Fruit fly (Drosophila melanogaster) whole organism, pupa: Measurements from ENCODE around the gene CG15923.

Source experiments
- CG10348 ChIP-seq: fragments of 200-800 bp; sonication (Bioruptor generic); IDR thresholded peaks from 2 replicates; pipeline ENCODE4 v1.3.6; 2022; ENCODE audit warnings: missing biosample characterization, missing genetic modification characterization
- CG12605 ChIP-seq: fragments of 200-800 bp; sonication (Bioruptor generic); IDR thresholded peaks from 2 replicates; pipeline ENCODE4 v1.3.6; 2022; ENCODE audit warnings: missing biosample characterization, missing genetic modification characterization
- CG13204 ChIP-seq: fragments of 200-800 bp; sonication (Bioruptor generic); optimal IDR thresholded peaks from 2 replicates; lab custom pipeline; 2018; ENCODE audit warnings: missing biosample characterization, mild to moderate bottlenecking, missing genetic modification characterization, moderate library complexity
- CG14655 ChIP-seq: fragments of 200-800 bp; sonication (Bioruptor generic); optimal IDR thresholded peaks from 3 replicates; lab custom pipeline; 2017; ENCODE audit warnings: mild to moderate bottlenecking, missing biosample characterization, missing genetic modification reagents, missing genetic modification characterization
- CG15710 ChIP-seq: fragments of 200-800 bp; sonication (Bioruptor generic); optimal IDR thresholded peaks from 2 replicates; lab custom pipeline; 2018; ENCODE audit warnings: missing biosample characterization, mild to moderate bottlenecking, missing genetic modification characterization, moderate library complexity
- CG17806 ChIP-seq: fragments of 200-800 bp; sonication (Bioruptor generic); optimal IDR thresholded peaks from 2 replicates; lab custom pipeline; 2018; ENCODE audit warnings: missing biosample characterization, mild to moderate bottlenecking, missing genetic modification characterization, moderate library complexity
- CG32121 ChIP-seq: fragments of 200-800 bp; sonication (Bioruptor generic); IDR thresholded peaks from 2 replicates; pipeline ENCODE4 v1.3.6; 2022; ENCODE audit warnings: missing biosample characterization, missing genetic modification characterization
- CG34367 ChIP-seq: fragments of 200-800 bp; sonication (Bioruptor generic); optimal IDR thresholded peaks from 2 replicates; lab custom pipeline; 2018; ENCODE audit warnings: missing biosample characterization, mild to moderate bottlenecking, missing genetic modification characterization
- CG4496 ChIP-seq: fragments of 200-800 bp; sonication (Bioruptor generic); IDR thresholded peaks from 3 replicates; pipeline ENCODE4 v1.3.6; 2022; ENCODE audit warnings: missing biosample characterization, missing genetic modification characterization
- CG8159 ChIP-seq: fragments of 200-800 bp; sonication (Bioruptor generic); optimal IDR thresholded peaks from 3 replicates; lab custom pipeline; 2018; ENCODE audit warnings: missing biosample characterization, mild to moderate bottlenecking, missing genetic modification characterization, moderate library complexity
- CG9948 ChIP-seq: fragments of 200-800 bp; sonication (Bioruptor generic); optimal IDR thresholded peaks from 2 replicates; lab custom pipeline; 2018; ENCODE audit warnings: missing biosample characterization, mild to moderate bottlenecking, missing genetic modification characterization, moderate library complexity
- D1 ChIP-seq: fragments of 200-800 bp; sonication (Bioruptor generic); optimal IDR thresholded peaks from 2 replicates; lab custom pipeline; 2018; ENCODE audit warnings: missing biosample characterization, mild to moderate bottlenecking, missing genetic modification characterization, moderate library complexity
- EcR ChIP-seq: fragments of 200-800 bp; sonication (Bioruptor generic); optimal IDR thresholded peaks from 3 replicates; lab custom pipeline; 2019; ENCODE audit warnings: missing biosample characterization, missing genetic modification characterization, mild to moderate bottlenecking, moderate library complexity, missing genetic modification reagents
- Ets98B ChIP-seq: fragments of 200-800 bp; sonication (Bioruptor generic); IDR thresholded peaks from 2 replicates; pipeline ENCODE4 v1.3.6; 2022; ENCODE audit warnings: missing biosample characterization, missing genetic modification characterization
- Pif1A ChIP-seq: fragments of 200-800 bp; sonication (Bioruptor generic); optimal IDR thresholded peaks from 3 replicates; lab custom pipeline; 2016; ENCODE audit warnings: missing biosample characterization, missing genetic modification characterization
- Pif1B ChIP-seq: fragments of 200-800 bp; sonication (Bioruptor generic); optimal IDR thresholded peaks from 3 replicates; lab custom pipeline; 2016; ENCODE audit warnings: missing biosample characterization, missing genetic modification characterization
- Snoo ChIP-seq: fragments of 200-800 bp; sonication (Bioruptor generic); optimal IDR thresholded peaks from 3 replicates; lab custom pipeline; 2017; ENCODE audit warnings: missing biosample characterization, mild to moderate bottlenecking, missing genetic modification characterization, inconsistent platforms
- fd96Ca ChIP-seq: fragments of 200-800 bp; sonication (Bioruptor generic); IDR thresholded peaks from 3 replicates; pipeline ENCODE4 v1.3.6; 2022; ENCODE audit warnings: missing biosample characterization, missing genetic modification characterization
- gl ChIP-seq: fragments of 200-800 bp; sonication (Bioruptor generic); optimal IDR thresholded peaks from 2 replicates; lab custom pipeline; 2018; ENCODE audit warnings: missing biosample characterization, mild to moderate bottlenecking, missing genetic modification characterization

The CG15923 gene

DNA sequence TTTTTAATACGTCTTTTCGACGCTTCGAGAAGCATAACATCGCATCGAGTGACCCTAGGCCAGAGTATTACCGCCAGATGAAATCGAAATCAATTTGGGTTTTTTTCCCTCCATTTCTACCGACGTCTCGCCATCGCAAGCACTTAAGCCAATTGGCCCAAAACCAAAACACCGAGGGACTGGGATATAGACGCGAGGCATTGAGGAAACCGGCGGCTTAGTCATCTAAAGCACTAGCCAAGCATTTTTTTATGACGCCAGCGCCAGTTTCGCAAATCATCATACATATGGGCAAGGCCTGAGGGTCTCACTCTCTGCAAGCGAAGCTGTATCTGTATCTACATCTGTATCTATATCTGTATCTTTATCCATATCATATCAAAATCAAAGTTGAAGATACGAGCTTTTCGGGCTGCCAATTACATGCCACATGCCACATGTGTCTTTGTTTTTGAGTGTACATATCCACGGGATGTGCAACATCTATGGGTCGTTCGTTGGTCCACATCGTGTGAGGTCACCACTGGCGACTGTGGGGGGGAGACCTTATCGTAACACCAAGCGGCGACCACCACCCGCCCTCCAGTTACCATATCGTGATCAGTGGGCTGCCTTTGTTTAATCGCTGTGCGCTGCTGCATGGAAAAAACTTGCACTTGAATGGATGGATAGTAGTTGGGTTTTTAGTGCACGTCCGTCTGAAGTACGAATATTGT, 49.0 kb downstream of the CG15923 start:
- TF ChIP-seq CG4496 (GFP tag; lab: Robert Waterston, UW) (0 out of 3 replicates have a peak, but pooled peaks have one; percentile 7), EcR (GFP tag; lab: Kevin White, UChicago) (peak; percentile 39), gl (tag; lab: Kevin White, UChicago) (no peak)

DNA sequence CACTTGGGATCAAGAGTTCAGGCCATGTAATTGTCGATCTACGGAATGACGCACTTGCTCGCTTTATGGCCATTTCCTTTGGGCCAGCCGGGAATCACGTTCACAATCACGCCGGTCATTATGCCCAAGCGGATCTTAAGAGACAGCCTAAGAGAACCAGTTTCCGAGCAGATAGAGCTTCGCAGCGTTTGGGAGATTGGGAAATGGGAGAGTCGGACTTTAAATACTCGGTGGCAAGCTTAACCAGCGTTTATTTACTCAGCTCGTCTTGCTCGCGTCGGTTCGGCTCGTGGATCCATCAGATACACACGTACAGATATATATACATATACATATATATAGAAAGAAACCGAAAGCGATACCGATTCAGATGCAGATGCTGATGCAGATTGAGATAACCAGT, 51.2 kb downstream of the CG15923 start:
- TF ChIP-seq CG4496 (GFP tag; lab: Robert Waterston, UW) (0 out of 3 replicates have a peak, but pooled peaks have one; percentile 30), gl (tag; lab: Kevin White, UChicago) (no peak), Pif1A (GFP tag; lab: Kevin White, UChicago) (peak; percentile 21), Snoo (tag; lab: Kevin White, UChicago) (peak; percentile 18), fd96Ca (GFP tag; lab: Robert Waterston, UW) (no peak; the same call in 2 of the 3 replicates), CG10348 (GFP tag; lab: Robert Waterston, UW) (no peak), D1 (tag; lab: Kevin White, UChicago) (no peak), Pif1B (GFP tag; lab: Kevin White, UChicago) (peak; percentile 68), EcR (GFP tag; lab: Kevin White, UChicago) (peak; percentile 54), CG14655 (GFP tag; lab: Kevin White, UChicago) (peak; percentile 16), CG32121 (GFP tag; lab: Robert Waterston, UW) (0 out of 2 replicates have a peak, but pooled peaks have one; percentile 23), Ets98B (peak; percentile 54; the same call in 1 of the 2 replicates), CG17806 (tag; lab: Kevin White, UChicago) (no peak), CG9948 (tag; lab: Kevin White, UChicago) (no peak)
- TF ChIP-seq, all 21 proteins: peak for 8

DNA sequence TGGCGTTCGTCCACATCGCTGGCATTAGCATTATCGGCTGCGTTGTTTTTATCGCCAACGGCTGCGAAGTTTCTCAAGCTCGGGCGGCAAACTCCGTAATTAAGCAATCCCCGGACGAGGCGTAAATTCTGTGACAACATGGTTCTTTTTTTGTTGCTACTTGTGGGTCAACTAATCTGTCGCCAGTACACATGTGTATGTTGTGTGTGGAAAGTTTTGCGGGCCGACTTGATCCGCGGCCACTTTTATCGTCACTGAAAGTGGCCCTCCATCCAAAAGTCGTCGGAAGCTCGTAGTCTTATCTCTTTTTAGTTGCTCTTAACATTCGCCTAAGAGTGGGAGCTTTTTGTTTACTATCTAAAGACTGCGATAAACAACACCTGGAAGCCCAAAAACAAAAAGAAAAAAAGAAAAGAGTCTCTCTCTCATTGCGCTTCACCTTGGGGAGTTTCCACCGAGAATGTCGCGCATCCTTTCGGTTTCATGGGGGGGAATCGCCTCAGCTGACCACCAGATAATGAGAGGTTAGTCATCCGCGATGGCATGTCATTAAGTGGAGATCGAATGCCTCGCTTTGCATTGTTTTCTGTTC, 52.8 kb downstream of the CG15923 start, which contains the start of gene CG10877:
Gene CG10877 (minus strand): TSS at position 238 of the 592 bp plus-strand sequence.
- no peak for TF ChIP-seq Ets98B
- peak; percentile 9 for TF ChIP-seq CG8159 (tag; lab: Kevin White, UChicago)
- TF ChIP-seq CG32121 (GFP tag; lab: Robert Waterston, UW): no peak
- peak; percentile 85 for TF ChIP-seq EcR (GFP tag; lab: Kevin White, UChicago)
- no peak for TF ChIP-seq CG9948 (tag; lab: Kevin White, UChicago)
- no peak for TF ChIP-seq CG34367 (tag; lab: Kevin White, UChicago)
- TF ChIP-seq CG15710 (tag; lab: Kevin White, UChicago): peak; percentile 19
- 0 out of 3 replicates have a peak, but pooled peaks have one; percentile 19 for TF ChIP-seq CG4496 (GFP tag; lab: Robert Waterston, UW)
- TF ChIP-seq CG13204 (GFP tag; lab: Kevin White, UChicago): peak; percentile 2
- TF ChIP-seq CG12605: 0 out of 2 replicates have a peak, but pooled peaks have one; percentile 26
- peak; percentile 33 for TF ChIP-seq Pif1A (GFP tag; lab: Kevin White, UChicago)
